Worm (Caenorhabditis elegans) whole organism, early embryonic: ENCODE data around the gene ZC132.3.
"Not testable (repeated sequence)": the region's sequence is repeated elsewhere in the genome, so short reads cannot be mapped to it uniquely, and the experiment has no call there.

Experiments
- B0310.2 ChIP-seq: sonication (generic microtip); optimal IDR thresholded peaks from 2 replicates; lab custom pipeline; 2016; ENCODE audit warnings: mild to moderate bottlenecking, missing genetic modification characterization, missing compliant biosample characterization
- ama-1 ChIP-seq: fragments of 150-350 bp; optimal IDR thresholded peaks from 2 replicates; lab custom pipeline; 2014
- ceh-13 ChIP-seq: fragments of 200-800 bp; sonication (Bioruptor generic); optimal IDR thresholded peaks from 2 replicates; lab custom pipeline; 2018; ENCODE audit warnings: mild to moderate bottlenecking, missing genetic modification characterization, missing compliant biosample characterization
- ets-7 ChIP-seq: sonication (generic microtip); optimal IDR thresholded peaks from 2 replicates; lab custom pipeline; 2016; ENCODE audit warnings: missing genotype, missing genetic modification characterization, missing compliant biosample characterization
- flt-1 ChIP-seq: fragments of 200-800 bp; sonication (Bioruptor generic); IDR thresholded peaks from 2 replicates; pipeline ENCODE4 v1.3.6; 2022; ENCODE audit warnings: missing genetic modification characterization, missing compliant biosample characterization
- hmbx-1 ChIP-seq: sonication (generic microtip); optimal IDR thresholded peaks from 2 replicates; lab custom pipeline; 2016; ENCODE audit warnings: mild to moderate bottlenecking, missing genetic modification characterization, missing compliant biosample characterization
- hmg-4 ChIP-seq: fragments of 200-800 bp; sonication (Bioruptor generic); optimal IDR thresholded peaks from 2 replicates; lab custom pipeline; 2018; ENCODE audit warnings: mild to moderate bottlenecking, missing genetic modification characterization, missing compliant biosample characterization
- pes-1 ChIP-seq: fragments of 200-800 bp; sonication (Bioruptor generic); IDR thresholded peaks from 2 replicates; pipeline ENCODE4 v1.3.6; 2022; ENCODE audit warnings: missing genetic modification reagents, missing genetic modification characterization, missing compliant biosample characterization
- sea-1 ChIP-seq: fragments of 200-800 bp; sonication (Bioruptor generic); conservative IDR thresholded peaks from 2 replicates; pipeline ENCODE4 v1.3.6; 2022; ENCODE audit warnings: missing genetic modification characterization, missing compliant biosample characterization
- tbx-37 ChIP-seq: fragments of 200-800 bp; sonication (Bioruptor generic); conservative IDR thresholded peaks from 2 replicates; pipeline ENCODE4 v1.3.6; 2022; ENCODE audit warnings: missing genetic modification reagents, missing genetic modification characterization, missing compliant biosample characterization
- tra-4 ChIP-seq: sonication (generic microtip); optimal IDR thresholded peaks from 2 replicates; lab custom pipeline; 2017; ENCODE audit warnings: missing genetic modification characterization, missing compliant biosample characterization

DNA sequence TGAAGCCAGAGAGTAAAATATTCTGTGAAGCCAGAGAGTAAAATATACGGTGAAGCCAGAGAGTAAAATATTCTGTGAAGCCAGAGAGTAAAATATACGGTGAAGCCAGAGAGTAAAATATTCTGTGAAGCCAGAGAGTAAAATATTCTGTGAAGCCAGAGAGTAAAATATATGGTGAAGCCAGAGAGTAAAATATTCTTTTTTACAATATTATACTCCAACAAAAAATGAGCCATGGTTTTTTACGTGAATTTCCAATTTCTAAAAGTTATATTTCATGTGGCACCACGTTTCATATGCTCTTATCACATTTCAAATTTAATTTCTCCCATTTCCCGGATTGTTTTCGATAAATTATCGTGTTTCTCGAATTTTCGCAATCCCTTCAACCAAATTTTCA, 36.8 kb upstream of the ZC132.3 start, which contains the start of gene irld-1:
- TF ChIP-seq flt-1 (GFP tag; lab: Robert Waterston, UW); ets-7 (tag; lab: Kevin White, UChicago); ama-1; hmg-4 (GFP tag; lab: Kevin White, UChicago); hmbx-1 (tag; lab: Kevin White, UChicago); ceh-13 (GFP tag; lab: Kevin White, UChicago); tbx-37 (GFP tag; lab: Robert Waterston, UW); sea-1 (GFP tag; lab: Robert Waterston, UW); B0310.2; pes-1 (GFP tag; lab: Robert Waterston, UW); tra-4 (tag; lab: Kevin White, UChicago): not testable (repeated sequence)
